Worm (Caenorhabditis elegans) whole organism, early embryonic: ENCODE results near the gene R05D3.9.
A peak's percentile ranks its signal among the peaks of the same experiment; 100 is the strongest.

Experiments used
- aly-1 ChIP-seq: sonication (generic microtip); optimal IDR thresholded peaks from 2 replicates; lab custom pipeline; 2016; ENCODE audit warnings: missing genetic modification characterization, missing compliant biosample characterization
- ama-1 ChIP-seq: fragments of 150-350 bp; optimal IDR thresholded peaks from 2 replicates; lab custom pipeline; 2014
- ceh-13 ChIP-seq: fragments of 200-800 bp; sonication (Bioruptor generic); optimal IDR thresholded peaks from 2 replicates; lab custom pipeline; 2018; ENCODE audit warnings: mild to moderate bottlenecking, missing genetic modification characterization, missing compliant biosample characterization
- ceh-36 ChIP-seq: sonication (generic microtip); optimal IDR thresholded peaks from 2 replicates; lab custom pipeline; 2016; ENCODE audit warnings: missing genetic modification characterization, inconsistent platforms, missing compliant biosample characterization
- ets-7 ChIP-seq: sonication (generic microtip); optimal IDR thresholded peaks from 2 replicates; lab custom pipeline; 2016; ENCODE audit warnings: missing genotype, missing genetic modification characterization, missing compliant biosample characterization
- flt-1 ChIP-seq: fragments of 200-800 bp; sonication (Bioruptor generic); IDR thresholded peaks from 2 replicates; pipeline ENCODE4 v1.3.6; 2022; ENCODE audit warnings: missing genetic modification characterization, missing compliant biosample characterization
- hmbx-1 ChIP-seq: sonication (generic microtip); optimal IDR thresholded peaks from 2 replicates; lab custom pipeline; 2016; ENCODE audit warnings: mild to moderate bottlenecking, missing genetic modification characterization, missing compliant biosample characterization
- hmg-4 ChIP-seq: fragments of 200-800 bp; sonication (Bioruptor generic); optimal IDR thresholded peaks from 2 replicates; lab custom pipeline; 2018; ENCODE audit warnings: mild to moderate bottlenecking, missing genetic modification characterization, missing compliant biosample characterization
- scrt-1 ChIP-seq: fragments of 200-800 bp; sonication (Bioruptor generic); IDR thresholded peaks from 2 replicates; pipeline ENCODE4 v1.3.6; 2022; ENCODE audit warnings: missing genetic modification characterization, missing compliant biosample characterization
- tbx-11 ChIP-seq: fragments of 200-800 bp; sonication (Bioruptor generic); IDR thresholded peaks from 2 replicates; pipeline ENCODE4 v1.3.6; 2022; ENCODE audit warnings: missing genetic modification characterization, missing compliant biosample characterization

ce11 chrIII:8417192-8417967 is 48.9 kb upstream of the R05D3.9 start:
- TF ChIP-seq ets-7 (tag; lab: Kevin White, UChicago) (no peak), ama-1 (lab: Kevin White, UChicago) (no peak), hmbx-1 (tag; lab: Kevin White, UChicago) (no peak), ceh-36 (no peak), tbx-11 (no peak), flt-1 (GFP tag; lab: Robert Waterston, UW) (0 out of 2 replicates have a peak, but pooled peaks have one; percentile 2), hmg-4 (peak; percentile 47), aly-1 (tag; lab: Kevin White, UChicago) (no peak), ceh-13 (GFP tag; lab: Kevin White, UChicago) (no peak), scrt-1 (GFP tag; lab: Robert Waterston, UW) (no peak)
